Worm (Caenorhabditis elegans) whole organism, midembryonic: ENCODE data around the gene ZK262.4.

Experiments used
- T22C8.4 ChIP-seq: fragments of 200-800 bp; sonication (Bioruptor generic); IDR thresholded peaks from 2 replicates; pipeline ENCODE4 v1.3.6; 2022; ENCODE audit warnings: missing genetic modification characterization, missing compliant biosample characterization
- flt-1 ChIP-seq: fragments of 200-800 bp; sonication (Bioruptor generic); IDR thresholded peaks from 2 replicates; pipeline ENCODE4 v1.3.6; 2022; ENCODE audit warnings: missing genetic modification characterization, missing compliant biosample characterization

DNA sequence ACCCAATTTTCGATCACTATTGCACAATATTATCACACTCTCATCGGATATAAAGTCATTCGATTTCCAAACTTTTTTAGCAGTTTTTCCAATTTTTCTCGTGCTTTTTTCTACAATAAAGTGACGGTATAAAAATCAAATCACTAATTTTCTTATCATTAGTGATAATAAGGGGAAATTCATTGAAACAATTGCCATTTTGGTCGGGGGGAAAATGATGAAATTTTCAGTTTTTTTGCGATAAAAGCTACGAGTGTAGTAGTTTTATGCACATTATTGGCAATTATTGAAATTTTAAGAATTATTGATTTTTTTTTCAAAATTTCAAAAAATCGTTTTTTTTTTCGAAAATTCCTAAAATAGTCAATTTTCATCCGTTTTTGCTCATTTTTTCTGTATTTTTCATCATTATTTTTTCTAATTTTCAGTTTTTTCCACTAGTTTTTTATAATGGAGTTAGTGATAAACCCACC lies 38.0 kb upstream of the ZK262.4 start, which contains the start of gene ZK228.4:
- TF ChIP-seq flt-1 (GFP tag; lab: Robert Waterston, UW) (no peak), T22C8.4 (GFP tag; lab: Robert Waterston, UW) (no peak)
